Worm (Caenorhabditis elegans) whole organism, L4 larva: ENCODE data around the gene sqv-1.

Source experiments
- duxl-1 ChIP-seq: sonication (generic microtip); optimal IDR thresholded peaks from 2 replicates; lab custom pipeline; 2016; ENCODE audit warnings: mild to moderate bottlenecking, missing genetic modification characterization, moderate library complexity, missing compliant biosample characterization; ENCODE audit not compliant: poor library complexity
- lin-1 ChIP-seq: fragments of 200-800 bp; sonication (Bioruptor generic); IDR thresholded peaks from 2 replicates; pipeline ENCODE4 v1.3.6; 2022; ENCODE audit warnings: missing genetic modification reagents, missing genetic modification characterization, missing compliant biosample characterization

- TF ChIP-seq lin-1 (GFP tag; lab: Robert Waterston, UW) (no peak), duxl-1 (no peak)
Observed at ce11 chrIV:8354572-8354971, 6.3 kb upstream of the sqv-1 start, which contains the start of gene F17E9.3.
